Fruit fly (Drosophila melanogaster) whole organism, prepupa: ENCODE results near the gene CG9257.

Experiments used
- CG16779 ChIP-seq: fragments of 200-800 bp; sonication (Bioruptor generic); optimal IDR thresholded peaks from 3 replicates; lab custom pipeline; 2017; ENCODE audit warnings: missing biosample characterization, mild to moderate bottlenecking, missing genetic modification characterization
- Lpt ChIP-seq: fragments of 200-800 bp; sonication (Bioruptor generic); optimal IDR thresholded peaks from 3 replicates; lab custom pipeline; 2016; ENCODE audit warnings: missing biosample characterization, missing genetic modification characterization

dm6 chr2L:21089075-21089474, 13.5 kb upstream of the CG9257 start, which contains the start of gene CG9259:
- TF ChIP-seq CG16779 (tag; lab: Kevin White, UChicago) (no peak), Lpt (no peak)
